Fruit fly (Drosophila melanogaster): ENCODE measurements around the gene CG18530.

DNA sequence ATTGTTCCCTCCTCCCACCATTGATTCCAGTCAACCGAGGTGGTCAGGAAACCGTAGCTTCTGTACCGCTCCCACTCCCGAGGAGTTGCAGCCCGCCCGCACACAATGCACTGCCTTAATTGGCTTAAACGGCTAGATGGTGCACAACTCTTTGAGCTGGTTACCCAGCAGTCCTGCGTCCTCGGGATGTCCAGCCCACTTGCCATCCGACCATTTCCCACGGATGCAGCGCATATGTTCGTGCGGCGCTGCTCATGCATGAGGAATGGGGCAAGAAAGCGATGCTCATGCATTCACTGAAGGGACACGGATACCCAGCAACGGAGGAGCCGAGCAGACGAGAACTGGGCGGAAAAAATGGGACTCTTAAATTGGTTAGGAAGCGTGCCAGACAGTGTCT, 17.6 kb upstream of the CG18530 start:
- TF ChIP-seq CG8478 (optimal IDR thresholded peaks at IDR 0.05) = no peak
- TF ChIP-seq CTCF (optimal IDR thresholded peaks at IDR 0.05) = no peak
